Worm (Caenorhabditis elegans): Measurements from ENCODE around the gene F11A5.15.

Gene F11A5.15

ce11 chrV:16220020-16220419 lies 1.6 kb upstream of the F11A5.15 start:
- no peak for TF ChIP-seq ztf-11 (tag; optimal IDR thresholded peaks at IDR 0.05)
- TF ChIP-seq elt-1 (tag; optimal IDR thresholded peaks at IDR 0.05; ENCODE audit: borderline replicate concordance, insufficient read depth) = no peak
- TF ChIP-seq ces-1 (GFP tag; optimal IDR thresholded peaks at IDR 0.05) = no peak
- TF ChIP-seq M03D4.4 (tag; optimal IDR thresholded peaks at IDR 0.05) = no peak

ce11 chrV:16218972-16219757 lies 743 bp upstream of the F11A5.15 start, which contains the start of gene glc-1:
Gene glc-1, plus strand, starts transcription at chrV:16219634.
- TF ChIP-seq snpc-4 (tag; optimal IDR thresholded peaks at IDR 0.05) = no peak
- no peak for TF ChIP-seq zip-8 (tag; optimal IDR thresholded peaks at IDR 0.05)
- no peak for TF ChIP-seq elt-3 (tag; optimal IDR thresholded peaks at IDR 0.05)
- no peak for TF ChIP-seq ceh-83 (GFP tag; optimal IDR thresholded peaks at IDR 0.05)
- no peak for TF ChIP-seq flh-1 (GFP tag; optimal IDR thresholded peaks at IDR 0.05)
- no peak for TF ChIP-seq nhr-2 (tag; optimal IDR thresholded peaks at IDR 0.05)
- no peak for TF ChIP-seq unc-62 (GFP tag; optimal IDR thresholded peaks at IDR 0.05)
- no peak for TF ChIP-seq tbx-8 (GFP tag; optimal IDR thresholded peaks at IDR 0.05)
- TF ChIP-seq nhr-28 (tag; optimal IDR thresholded peaks at IDR 0.05) = no peak
- no peak for TF ChIP-seq mls-2 (tag; optimal IDR thresholded peaks at IDR 0.05)
- no peak for TF ChIP-seq pha-4 (tag; optimal IDR thresholded peaks at IDR 0.05)
- no peak for TF ChIP-seq unc-120 (tag; optimal IDR thresholded peaks at IDR 0.05; ENCODE audit: poor library complexity, severe bottlenecking)
- TF ChIP-seq hlh-1 (tag; optimal IDR thresholded peaks at IDR 0.05) = no peak
- no peak for TF ChIP-seq ceh-43 (GFP tag; optimal IDR thresholded peaks at IDR 0.05)
- TF ChIP-seq sptf-1 (tag; optimal IDR thresholded peaks at IDR 0.05) = no peak

ce11 chrV:16214505-16214904 lies 3.9 kb downstream of the F11A5.15 start, which contains the start of gene F11A5.9:
Gene F11A5.9, plus strand, starts transcription at chrV:16214890.
- no peak for TF ChIP-seq lsy-2 (tag; optimal IDR thresholded peaks at IDR 0.05)
- no peak for TF ChIP-seq mls-2 (tag; optimal IDR thresholded peaks at IDR 0.05)
- no peak for TF ChIP-seq ham-2 (GFP tag; optimal IDR thresholded peaks at IDR 0.05)
- no peak for TF ChIP-seq drap-1 (GFP tag; optimal IDR thresholded peaks at IDR 0.05)
- TF ChIP-seq unc-120 (tag; optimal IDR thresholded peaks at IDR 0.05; ENCODE audit: poor library complexity, severe bottlenecking) = no peak
- TF ChIP-seq pha-4 (tag; optimal IDR thresholded peaks at IDR 0.05) = no peak
- no peak for TF ChIP-seq flh-1 (GFP tag; optimal IDR thresholded peaks at IDR 0.05)
- TF ChIP-seq nhr-12 (tag; optimal IDR thresholded peaks at IDR 0.05) = no peak
- TF ChIP-seq sptf-1 (tag; optimal IDR thresholded peaks at IDR 0.05) = no peak
- TF ChIP-seq elt-3 (tag; optimal IDR thresholded peaks at IDR 0.05) = no peak
- TF ChIP-seq bed-3 (GFP tag; optimal IDR thresholded peaks at IDR 0.05) = no peak
- no peak for TF ChIP-seq mab-5 (tag; optimal IDR thresholded peaks at IDR 0.05)
- TF ChIP-seq hlh-1 (tag; optimal IDR thresholded peaks at IDR 0.05) = no peak
- no peak for TF ChIP-seq nhr-76 (tag; optimal IDR thresholded peaks at IDR 0.05)
- TF ChIP-seq M03D4.4 (tag; optimal IDR thresholded peaks at IDR 0.05) = no peak
- no peak for TF ChIP-seq snpc-4 (tag; optimal IDR thresholded peaks at IDR 0.05)
- no peak for TF ChIP-seq unc-39 (tag; optimal IDR thresholded peaks at IDR 0.05)
- no peak for TF ChIP-seq ceh-83 (GFP tag; optimal IDR thresholded peaks at IDR 0.05)
- no peak for TF ChIP-seq sem-2 (GFP tag; optimal IDR thresholded peaks at IDR 0.05)

- no peak for TF ChIP-seq unc-39 (tag; optimal IDR thresholded peaks at IDR 0.05)
- TF ChIP-seq ztf-11 (tag; optimal IDR thresholded peaks at IDR 0.05) = no peak
- no peak for TF ChIP-seq snpc-4 (tag; optimal IDR thresholded peaks at IDR 0.05)
- no peak for TF ChIP-seq sem-2 (GFP tag; optimal IDR thresholded peaks at IDR 0.05)
- TF ChIP-seq ceh-43 (GFP tag; optimal IDR thresholded peaks at IDR 0.05) = no peak
- TF ChIP-seq hlh-1 (tag; optimal IDR thresholded peaks at IDR 0.05) = no peak
- TF ChIP-seq mab-5 (tag; optimal IDR thresholded peaks at IDR 0.05) = no peak
- TF ChIP-seq sptf-1 (tag; optimal IDR thresholded peaks at IDR 0.05) = no peak
- no peak for TF ChIP-seq ham-2 (GFP tag; optimal IDR thresholded peaks at IDR 0.05)
- no peak for TF ChIP-seq nhr-76 (tag; optimal IDR thresholded peaks at IDR 0.05)
- TF ChIP-seq flh-1 (GFP tag; optimal IDR thresholded peaks at IDR 0.05) = no peak
- TF ChIP-seq drap-1 (GFP tag; optimal IDR thresholded peaks at IDR 0.05) = no peak
- no peak for TF ChIP-seq ceh-39 (tag; optimal IDR thresholded peaks at IDR 0.05)
- no peak for TF ChIP-seq nhr-237 (tag; optimal IDR thresholded peaks at IDR 0.05)
- TF ChIP-seq elt-3 (tag; optimal IDR thresholded peaks at IDR 0.05) = no peak
- no peak for TF ChIP-seq nhr-12 (tag; optimal IDR thresholded peaks at IDR 0.05)
- no peak for TF ChIP-seq lsy-2 (tag; optimal IDR thresholded peaks at IDR 0.05)
Measured at ce11 chrV:16213323-16213722, 5.1 kb downstream of the F11A5.15 start.

ce11 chrV:16211713-16212112 lies 6.7 kb downstream of the F11A5.15 start:
- TF ChIP-seq tbx-8 (GFP tag; optimal IDR thresholded peaks at IDR 0.05) (no peak), ztf-11 (tag; optimal IDR thresholded peaks at IDR 0.05) (no peak), flh-1 (GFP tag; optimal IDR thresholded peaks at IDR 0.05) (no peak), nhr-12 (tag; optimal IDR thresholded peaks at IDR 0.05) (no peak), mab-5 (tag; optimal IDR thresholded peaks at IDR 0.05) (no peak), nhr-2 (tag; optimal IDR thresholded peaks at IDR 0.05) (no peak), ceh-39 (tag; optimal IDR thresholded peaks at IDR 0.05) (no peak), mep-1 (tag; optimal IDR thresholded peaks at IDR 0.05) (no peak), hlh-1 (tag; optimal IDR thresholded peaks at IDR 0.05) (no peak)
